Worm (Caenorhabditis elegans): ENCODE results near the gene C54D10.5.

The C54D10.5 gene

DNA sequence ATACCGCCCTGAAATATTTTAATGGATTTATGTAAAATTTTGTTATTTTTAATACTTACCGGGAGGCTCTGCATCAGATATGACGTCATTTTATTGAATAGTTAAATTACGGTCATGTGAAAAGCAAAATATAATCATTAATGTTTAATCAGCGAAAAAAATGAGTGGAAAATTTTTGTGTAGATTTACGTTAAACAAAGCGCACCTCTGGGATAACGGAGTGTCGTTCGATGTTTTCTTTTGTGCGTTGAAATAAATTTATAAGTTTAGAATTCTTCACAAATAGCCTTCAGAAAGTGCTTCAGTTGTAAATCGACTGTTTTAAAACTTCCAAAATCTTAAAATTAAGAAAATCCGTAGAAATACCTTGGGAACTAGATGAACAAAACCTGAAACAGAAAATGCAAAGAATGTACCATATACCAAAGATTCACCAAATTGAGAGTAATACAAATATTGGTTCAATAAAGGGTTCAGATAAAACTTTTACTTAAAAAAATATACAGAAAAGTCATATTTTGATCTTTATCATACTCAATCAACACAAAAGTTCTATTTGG, 28.4 kb upstream of the C54D10.5 start, which contains the start of the genes K01D12.20 and miga-1:
K01D12.20 (minus strand) TSS at position 138 of the 560 bp plus-strand sequence.
miga-1 (minus strand) TSS at position 183 of the 560 bp plus-strand sequence.
- TF ChIP-seq zim-3 (tag; optimal IDR thresholded peaks at IDR 0.05) (no peak), hlh-12 (tag; optimal IDR thresholded peaks at IDR 0.05) (no peak), sea-2 (GFP tag; IDR thresholded peaks at IDR 0.05) (no peak), nhr-80 (tag; optimal IDR thresholded peaks at IDR 0.05) (peak; percentile 18), atf-7 (tag; optimal IDR thresholded peaks at IDR 0.05) (peak; percentile 33), chd-7 (tag; optimal IDR thresholded peaks at IDR 0.05) (no peak), let-526 (GFP tag; IDR thresholded peaks at IDR 0.05) (no peak), ceh-27 (GFP tag; optimal IDR thresholded peaks at IDR 0.05) (no peak), attf-5 (GFP tag; optimal IDR thresholded peaks at IDR 0.05) (peak; percentile 7), F23B12.7 (tag; optimal IDR thresholded peaks at IDR 0.05; ENCODE audit: insufficient read depth) (peak; percentile 4), madf-6 (GFP tag; IDR thresholded peaks at IDR 0.05) (peak; percentile 29; the same call in 1 of the 2 replicates), attf-3 (GFP tag; conservative IDR thresholded peaks at IDR 0.05) (peak; percentile 96)

DNA sequence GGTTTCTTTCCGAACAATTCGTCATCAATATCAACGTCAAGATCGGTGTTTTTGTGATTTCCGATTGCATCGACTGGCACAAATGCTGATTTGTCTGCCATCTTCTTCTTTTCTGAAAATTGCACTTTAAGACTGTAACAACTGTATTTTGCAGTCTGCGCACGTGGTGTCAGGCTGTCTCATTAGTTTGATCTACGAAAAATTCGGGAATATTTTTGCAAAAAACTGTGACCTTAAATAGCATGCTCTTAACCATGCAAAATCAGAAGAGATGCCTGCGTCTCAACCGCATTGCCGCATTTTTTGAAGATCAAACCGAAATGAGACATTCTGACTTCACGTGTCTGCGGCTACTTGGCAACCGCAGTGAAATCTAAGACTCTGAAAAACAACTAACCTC, 27.8 kb upstream of the C54D10.5 start, which contains the start of gene K01D12.7:
K01D12.7 (minus strand) TSS at position 101 of the 400 bp plus-strand sequence.
- TF ChIP-seq sptf-2 (GFP tag; optimal IDR thresholded peaks at IDR 0.05) (no peak), sea-2 (GFP tag; IDR thresholded peaks at IDR 0.05) (no peak), snpc-1.1 (tag; optimal IDR thresholded peaks at IDR 0.05; ENCODE audit: insufficient read depth) (no peak), ets-4 (GFP tag; optimal IDR thresholded peaks at IDR 0.05) (no peak), efl-1 (GFP tag; optimal IDR thresholded peaks at IDR 0.05) (peak; percentile 22), B0261.1 (tag; optimal IDR thresholded peaks at IDR 0.05) (no peak), rec-8 (tag; optimal IDR thresholded peaks at IDR 0.05) (no peak), zim-3 (tag; optimal IDR thresholded peaks at IDR 0.05) (no peak), tbx-9 (tag; optimal IDR thresholded peaks at IDR 0.05; ENCODE audit: borderline replicate concordance) (no peak), madf-8 (GFP tag; conservative IDR thresholded peaks at IDR 0.05) (0 out of 2 replicates have a peak, but pooled peaks have one; percentile 7), mcd-1 (GFP tag; IDR thresholded peaks at IDR 0.05) (no peak), attf-3 (GFP tag; conservative IDR thresholded peaks at IDR 0.05) (0 out of 2 replicates have a peak, but pooled peaks have one; percentile 31), ztf-25 (GFP tag; IDR thresholded peaks at IDR 0.05) (no peak), B0336.3 (GFP tag; IDR thresholded peaks at IDR 0.05) (no peak), mel-28 (tag; optimal IDR thresholded peaks at IDR 0.05; ENCODE audit: borderline replicate concordance) (no peak), madf-6 (GFP tag; IDR thresholded peaks at IDR 0.05) (peak; percentile 80), lin-54 (GFP tag; optimal IDR thresholded peaks at IDR 0.05) (no peak)

DNA sequence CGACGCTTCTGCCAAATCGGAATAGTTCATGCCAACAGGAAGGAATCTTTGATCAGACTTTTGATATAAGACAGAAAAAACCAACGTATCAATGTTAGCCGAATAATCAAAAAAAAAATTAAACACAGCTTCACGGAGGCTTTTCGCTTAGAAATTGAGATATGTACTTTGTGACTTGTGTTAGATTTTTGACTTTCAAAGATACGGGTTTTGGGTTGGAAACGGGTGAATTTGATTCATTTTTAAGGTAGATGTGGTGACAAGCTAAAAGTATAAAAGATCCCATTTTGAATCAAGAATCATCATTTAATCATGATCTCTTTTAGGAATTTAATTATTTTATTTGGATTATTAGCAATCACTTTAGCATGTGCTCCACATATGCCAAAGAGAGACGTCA, 26.8 kb upstream of the C54D10.5 start, which contains the start of gene K01D12.8:
K01D12.8 (plus strand) TSS at position 301 of the 400 bp plus-strand sequence.
- TF ChIP-seq ekl-4 (GFP tag; IDR thresholded peaks at IDR 0.05), result no peak

DNA sequence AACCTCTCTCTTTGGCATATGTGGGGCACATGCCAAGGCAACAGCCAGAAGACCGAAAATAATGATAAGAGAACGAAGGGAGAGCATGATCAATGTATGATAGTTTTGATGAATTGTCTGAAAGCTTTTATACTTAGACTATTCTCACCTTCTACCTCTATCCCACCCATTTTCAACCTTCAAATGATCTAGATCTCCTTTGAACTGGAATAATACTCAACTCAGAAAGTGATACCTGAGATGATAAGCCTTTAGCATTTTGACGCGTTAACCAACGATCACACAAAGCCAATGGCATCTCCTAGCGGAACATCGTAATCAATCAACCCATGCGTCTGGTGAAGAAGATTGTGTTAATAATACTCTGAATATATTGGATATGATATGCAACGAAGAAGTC, 24.6 kb upstream of the C54D10.5 start, which contains the start of gene K01D12.9:
K01D12.9 (minus strand) TSS at position 101 of the 400 bp plus-strand sequence.
- no peak for TF ChIP-seq attf-5 (GFP tag; optimal IDR thresholded peaks at IDR 0.05)

DNA sequence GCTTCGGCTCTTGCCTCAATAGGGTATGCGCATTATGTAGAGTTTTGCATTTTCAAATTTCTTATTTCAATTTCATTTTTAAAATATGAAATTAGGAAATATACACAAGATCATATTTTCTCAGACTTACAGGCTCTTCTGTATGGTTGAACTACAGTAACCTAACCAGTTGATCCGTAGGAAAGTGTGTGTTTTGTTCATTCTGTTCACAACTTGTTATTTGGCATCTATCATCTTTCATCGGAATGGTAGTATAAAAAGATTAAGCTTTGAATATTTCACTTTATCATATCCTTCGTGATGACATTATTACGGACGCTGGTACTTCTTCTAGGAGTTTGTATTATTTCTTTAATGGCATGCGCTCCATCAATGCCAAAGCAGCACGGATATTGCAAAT, 23.2 kb upstream of the C54D10.5 start, which contains the start of gene K01D12.10:
K01D12.10 (plus strand) TSS at position 301 of the 400 bp plus-strand sequence.
- TF ChIP-seq F49E8.2 (tag; optimal IDR thresholded peaks at IDR 0.05; ENCODE audit: insufficient read depth) (no peak), Y67H2A.10 (GFP tag; conservative IDR thresholded peaks at IDR 0.05) (no peak), K12H6.12 (tag; optimal IDR thresholded peaks at IDR 0.05) (no peak), ama-1 (optimal IDR thresholded peaks at IDR 0.05) (no peak), ama-1 (GFP tag; optimal IDR thresholded peaks at IDR 0.05) (no peak), mcd-1 (GFP tag; IDR thresholded peaks at IDR 0.05) (no peak), mel-28 (tag; optimal IDR thresholded peaks at IDR 0.05; ENCODE audit: borderline replicate concordance) (no peak), ceh-27 (GFP tag; optimal IDR thresholded peaks at IDR 0.05) (no peak), nhr-80 (tag; optimal IDR thresholded peaks at IDR 0.05) (no peak), efl-1 (GFP tag; optimal IDR thresholded peaks at IDR 0.05) (no peak), bed-1 (GFP tag; IDR thresholded peaks at IDR 0.05) (no peak), zim-3 (tag; optimal IDR thresholded peaks at IDR 0.05) (no peak), nfya-1 (tag; optimal IDR thresholded peaks at IDR 0.05; ENCODE audit: borderline replicate concordance, insufficient read depth) (no peak), ekl-4 (GFP tag; IDR thresholded peaks at IDR 0.05) (no peak)
